Worm (Caenorhabditis elegans) whole organism, young adult: Measurements from ENCODE around the gene R07E4.3.

Source experiments
- F33H1.4 ChIP-seq: fragments of 200-800 bp; sonication (Bioruptor generic); IDR thresholded peaks from 2 replicates; pipeline ENCODE4 v1.3.6; 2022; ENCODE audit warnings: missing genetic modification reagents, missing genetic modification characterization, missing compliant biosample characterization
- F37B4.10 ChIP-seq: fragments of 200-800 bp; sonication (Bioruptor generic); IDR thresholded peaks from 2 replicates; pipeline ENCODE4 v1.3.6; 2022; ENCODE audit warnings: missing genetic modification characterization, missing compliant biosample characterization
- K12H6.12 ChIP-seq: fragments of 200-800 bp; sonication (Bioruptor generic); optimal IDR thresholded peaks from 2 replicates; lab custom pipeline; 2018; ENCODE audit warnings: mild to moderate bottlenecking, missing genetic modification characterization, missing compliant biosample characterization
- Y53F4B.3 ChIP-seq: fragments of 200-800 bp; sonication (Bioruptor generic); IDR thresholded peaks from 2 replicates; pipeline ENCODE4 v1.3.6; 2022; ENCODE audit warnings: missing genetic modification reagents, missing genetic modification characterization, missing compliant biosample characterization
- Y95B8A.8 ChIP-seq: fragments of 200-800 bp; sonication (Bioruptor generic); IDR thresholded peaks from 2 replicates; pipeline ENCODE4 v1.3.6; 2022; ENCODE audit warnings: missing genetic modification reagents, missing genetic modification characterization, missing compliant biosample characterization
- ama-1 ChIP-seq, 3 experiments: fragments of 150-350 bp in 1 of 3; sonication (generic microtip) in 2 of 3; optimal IDR thresholded peaks; 2 replicates each; lab custom pipeline; 2014 to 2018; ENCODE audit warnings: missing biosample characterization in 2 of 3, missing genetic modification characterization in 2 of 3, missing genetic modification reagents in 2 of 3
- pha-4 ChIP-seq: fragments of 150-350 bp; sonication (generic microtip); optimal IDR thresholded peaks from 2 replicates; lab custom pipeline; 2014; ENCODE audit warnings: missing biosample characterization, missing genetic modification reagents, missing genetic modification characterization
- snpc-1.1 ChIP-seq: sonication (generic microtip); optimal IDR thresholded peaks from 2 replicates; lab custom pipeline; 2017; ENCODE audit warnings: missing genetic modification characterization, mild to moderate bottlenecking, missing compliant biosample characterization, antibody characterized with exemption, moderate library complexity, missing genotype, missing genetic modification reagents; ENCODE audit not compliant: insufficient read depth
- snpc-4 ChIP-seq, 5 experiments: fragments of 150-350 bp in 1 of 5; sonication (generic microtip) in 4 of 5; optimal IDR thresholded peaks; 2 replicates each; lab custom pipeline; 2014 to 2018; ENCODE audit warnings: missing genetic modification characterization in 5 of 5, missing biosample characterization in 3 of 5, antibody characterized with exemption in 2 of 5, mild to moderate bottlenecking in 2 of 5, missing compliant biosample characterization in 2 of 5, missing genotype in 2 of 5, moderate library complexity in 2 of 5, missing genetic modification reagents in 1 of 5
- tlf-1 ChIP-seq: fragments of 200-800 bp; sonication (Bioruptor generic); optimal IDR thresholded peaks from 2 replicates; lab custom pipeline; 2018; ENCODE audit warnings: mild to moderate bottlenecking, missing genetic modification characterization, missing compliant biosample characterization

ce11 chrX:5917284-5917683, 36.0 kb upstream of the R07E4.3 start, which contains the start of gene Y23B4A.1:
- TF ChIP-seq F33H1.4 (GFP tag; lab: Robert Waterston, UW) = no peak
- no peak for TF ChIP-seq K12H6.12 (tag; lab: Kevin White, UChicago)
- no peak for TF ChIP-seq ama-1 (optimal IDR thresholded peaks at IDR 0.05; lab: Kevin White, UChicago)
- TF ChIP-seq ama-1 (GFP tag; optimal IDR thresholded peaks at IDR 0.05; lab: Kevin White, UChicago) = no peak
- TF ChIP-seq snpc-1.1 (tag; lab: Kevin White, UChicago) = no peak
- no peak for TF ChIP-seq pha-4 (tag; lab: Kevin White, UChicago)
- TF ChIP-seq Y53F4B.3 = no peak
- no peak for TF ChIP-seq F37B4.10 (GFP tag; lab: Robert Waterston, UW)
- no peak for TF ChIP-seq Y95B8A.8 (GFP tag; lab: Robert Waterston, UW)
- TF ChIP-seq snpc-4 (GFP tag; optimal IDR thresholded peaks at IDR 0.05; lab: Kevin White, UChicago) = no peak
- no peak for TF ChIP-seq snpc-4 (tag; optimal IDR thresholded peaks at IDR 0.05; lab: Kevin White, UChicago)
- TF ChIP-seq tlf-1 (GFP tag; lab: Kevin White, UChicago) = no peak
